Fruit fly (Drosophila melanogaster): ENCODE results near the gene CG32074.

DNA sequence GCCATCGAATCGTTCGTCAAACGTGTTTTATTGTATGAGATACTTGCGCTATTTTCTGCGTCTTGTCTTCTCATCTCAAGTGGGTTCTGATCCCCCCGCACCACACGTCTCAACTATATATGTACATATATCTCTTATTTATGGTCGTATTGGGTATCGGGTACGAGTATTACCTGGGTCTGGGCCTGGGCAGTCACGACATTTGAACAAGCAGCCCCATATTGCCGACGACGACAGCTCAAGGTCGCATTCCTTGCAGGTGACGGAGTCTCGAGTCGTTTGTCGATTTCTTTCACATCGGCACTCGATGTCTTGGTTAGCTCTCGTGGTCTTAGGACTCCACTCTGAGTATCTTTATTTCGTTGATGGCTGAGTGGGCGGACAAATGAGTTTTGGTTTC lies 12.9 kb upstream of the CG32074 start:
- TF ChIP-seq CG8478 (optimal IDR thresholded peaks at IDR 0.05) (no peak), CTCF (optimal IDR thresholded peaks at IDR 0.05) (no peak)

All from S2 (cell line).